Worm (Caenorhabditis elegans) whole organism, L2 larva: ENCODE measurements around the gene idpc-1.

Source experiments
- F13H6.1 ChIP-seq: sonication (generic microtip); optimal IDR thresholded peaks from 2 replicates; lab custom pipeline; 2016; ENCODE audit warnings: missing genetic modification characterization, missing compliant biosample characterization
- R02D3.7 ChIP-seq: fragments of 150-350 bp; optimal IDR thresholded peaks from 2 replicates; lab custom pipeline; 2014; ENCODE audit warnings: missing biosample characterization, missing genetic modification characterization
- Y55F3AM.14 ChIP-seq: fragments of 200-800 bp; sonication (Bioruptor generic); optimal IDR thresholded peaks from 2 replicates; lab custom pipeline; 2018; ENCODE audit warnings: mild to moderate bottlenecking, missing genetic modification characterization, missing compliant biosample characterization
- ZK546.5 ChIP-seq: sonication (generic microtip); optimal IDR thresholded peaks from 2 replicates; lab custom pipeline; 2017; ENCODE audit warnings: missing biosample characterization, missing genetic modification characterization
- alr-1 ChIP-seq: fragments of 150-350 bp; optimal IDR thresholded peaks from 2 replicates; lab custom pipeline; 2014; ENCODE audit warnings: missing biosample characterization, missing genetic modification characterization
- crh-2 ChIP-seq: sonication (generic microtip); optimal IDR thresholded peaks from 2 replicates; lab custom pipeline; 2017; ENCODE audit warnings: missing biosample characterization, missing genetic modification characterization
- dmd-4 ChIP-seq: sonication (generic microtip); optimal IDR thresholded peaks from 2 replicates; lab custom pipeline; 2017; ENCODE audit warnings: missing biosample characterization, missing genetic modification characterization
- elt-3 ChIP-seq: sonication (generic microtip); optimal IDR thresholded peaks from 2 replicates; lab custom pipeline; 2017; ENCODE audit warnings: missing biosample characterization, missing genetic modification characterization
- fos-1 ChIP-seq: fragments of 150-350 bp; optimal IDR thresholded peaks from 2 replicates; lab custom pipeline; 2014; ENCODE audit warnings: missing biosample characterization, missing genetic modification characterization
- gmeb-1 ChIP-seq: fragments of 150-350 bp; optimal IDR thresholded peaks from 2 replicates; lab custom pipeline; 2014; ENCODE audit warnings: missing biosample characterization, missing genetic modification characterization
- lin-11 ChIP-seq: fragments of 150-350 bp; sonication (generic microtip); optimal IDR thresholded peaks from 2 replicates; lab custom pipeline; 2014; ENCODE audit warnings: missing biosample characterization, missing genetic modification characterization, inconsistent platforms, mixed read lengths
- lin-39 ChIP-seq: fragments of 150-350 bp; optimal IDR thresholded peaks from 2 replicates; lab custom pipeline; 2014; ENCODE audit warnings: missing biosample characterization, missing genetic modification reagents, missing genetic modification characterization
- lsy-2 ChIP-seq, 2 experiments: fragments of 150-350 bp in 1 of 2; sonication (generic microtip) in 1 of 2; optimal IDR thresholded peaks; 2 replicates each; lab custom pipeline; 2014 to 2017; ENCODE audit warnings: missing biosample characterization in 2 of 2, missing genetic modification characterization in 2 of 2
- mbf-1 ChIP-seq: sonication (generic microtip); optimal IDR thresholded peaks from 2 replicates; lab custom pipeline; 2017; ENCODE audit warnings: missing biosample characterization, missing genetic modification characterization
- mdl-1 ChIP-seq, 2 experiments: fragments of 150-350 bp in 1 of 2; sonication (generic microtip) in 1 of 2; optimal IDR thresholded peaks; 2 replicates each; lab custom pipeline; 2017; ENCODE audit warnings: missing biosample characterization in 2 of 2, missing genetic modification characterization in 2 of 2
- nhr-10 ChIP-seq: sonication (generic microtip); optimal IDR thresholded peaks from 2 replicates; lab custom pipeline; 2017; ENCODE audit warnings: missing biosample characterization, missing genetic modification characterization
- nhr-11 ChIP-seq: fragments of 150-350 bp; optimal IDR thresholded peaks from 2 replicates; lab custom pipeline; 2014; ENCODE audit warnings: missing biosample characterization, missing genetic modification characterization
- nhr-129 ChIP-seq: fragments of 150-350 bp; optimal IDR thresholded peaks from 2 replicates; lab custom pipeline; 2014; ENCODE audit warnings: missing biosample characterization, missing genetic modification characterization
- nhr-21 ChIP-seq: fragments of 150-350 bp; optimal IDR thresholded peaks from 2 replicates; lab custom pipeline; 2014; ENCODE audit warnings: missing biosample characterization, missing genetic modification characterization
- nhr-25 ChIP-seq: fragments of 150-350 bp; sonication (generic microtip); optimal IDR thresholded peaks from 3 replicates; lab custom pipeline; 2014; ENCODE audit warnings: missing biosample characterization, missing genetic modification characterization
- nhr-77 ChIP-seq: fragments of 150-350 bp; optimal IDR thresholded peaks from 2 replicates; lab custom pipeline; 2014; ENCODE audit warnings: missing biosample characterization, missing genetic modification characterization
- sem-4 ChIP-seq: fragments of 150-350 bp; optimal IDR thresholded peaks from 2 replicates; lab custom pipeline; 2014; ENCODE audit warnings: missing biosample characterization, missing genetic modification reagents, missing genetic modification characterization
- skn-1 ChIP-seq: sonication (generic microtip); optimal IDR thresholded peaks from 2 replicates; lab custom pipeline; 2017; ENCODE audit warnings: missing biosample characterization, missing genetic modification characterization
- ztf-1 ChIP-seq: fragments of 200-800 bp; sonication (Bioruptor generic); conservative IDR thresholded peaks from 2 replicates; pipeline ENCODE4 v1.3.6; 2022; ENCODE audit warnings: missing genetic modification characterization, missing compliant biosample characterization
- ztf-11 ChIP-seq: sonication (generic microtip); optimal IDR thresholded peaks from 2 replicates; lab custom pipeline; 2017; ENCODE audit warnings: missing biosample characterization, missing genetic modification characterization
- ztf-4 ChIP-seq: fragments of 150-350 bp; optimal IDR thresholded peaks from 2 replicates; lab custom pipeline; 2014; ENCODE audit warnings: missing biosample characterization, missing genetic modification characterization

Gene idpc-1

DNA sequence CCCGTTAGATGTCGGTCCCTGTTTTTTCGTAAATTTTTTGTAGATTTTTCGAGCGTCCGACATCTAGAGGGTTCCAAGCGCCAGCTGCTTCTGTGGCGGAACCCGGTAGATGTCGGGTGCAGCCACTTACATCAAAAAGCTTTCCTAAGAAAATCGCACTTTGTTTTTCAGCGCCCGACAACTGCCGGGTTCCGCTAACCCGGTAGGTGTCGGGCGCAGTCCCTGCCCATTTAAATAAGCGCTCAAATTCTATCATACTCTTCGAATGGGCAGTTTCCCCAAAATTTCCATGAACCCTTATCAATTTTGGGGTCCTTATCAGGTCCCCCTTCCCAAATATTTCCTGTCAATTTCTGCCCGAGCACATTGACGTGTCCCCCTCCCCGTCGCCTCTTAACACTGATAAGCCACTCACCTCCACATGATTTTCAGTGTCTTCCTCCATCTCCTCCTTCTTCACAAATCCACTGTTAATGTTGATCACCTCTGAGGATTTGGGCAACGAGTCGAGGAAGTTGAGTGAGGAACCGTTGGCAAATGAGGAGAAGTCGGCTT, 38.5 kb downstream of the idpc-1 start:
- no peak for TF ChIP-seq ztf-1 (GFP tag; lab: Robert Waterston, UW)
- TF ChIP-seq nhr-129 (tag; lab: Kevin White, UChicago) = no peak
- no peak for TF ChIP-seq mdl-1 (tag; optimal IDR thresholded peaks at IDR 0.05; lab: Kevin White, UChicago)
- TF ChIP-seq lin-11 (tag; lab: Kevin White, UChicago) = no peak
- TF ChIP-seq nhr-21 (tag; lab: Kevin White, UChicago) = no peak
- no peak for TF ChIP-seq mbf-1
- TF ChIP-seq crh-2 = peak; percentile 31
- no peak for TF ChIP-seq dmd-4 (tag; lab: Kevin White, UChicago)
- TF ChIP-seq alr-1 = no peak
- TF ChIP-seq ztf-11 (tag; lab: Kevin White, UChicago) = no peak
- peak; percentile 17 for TF ChIP-seq gmeb-1

DNA sequence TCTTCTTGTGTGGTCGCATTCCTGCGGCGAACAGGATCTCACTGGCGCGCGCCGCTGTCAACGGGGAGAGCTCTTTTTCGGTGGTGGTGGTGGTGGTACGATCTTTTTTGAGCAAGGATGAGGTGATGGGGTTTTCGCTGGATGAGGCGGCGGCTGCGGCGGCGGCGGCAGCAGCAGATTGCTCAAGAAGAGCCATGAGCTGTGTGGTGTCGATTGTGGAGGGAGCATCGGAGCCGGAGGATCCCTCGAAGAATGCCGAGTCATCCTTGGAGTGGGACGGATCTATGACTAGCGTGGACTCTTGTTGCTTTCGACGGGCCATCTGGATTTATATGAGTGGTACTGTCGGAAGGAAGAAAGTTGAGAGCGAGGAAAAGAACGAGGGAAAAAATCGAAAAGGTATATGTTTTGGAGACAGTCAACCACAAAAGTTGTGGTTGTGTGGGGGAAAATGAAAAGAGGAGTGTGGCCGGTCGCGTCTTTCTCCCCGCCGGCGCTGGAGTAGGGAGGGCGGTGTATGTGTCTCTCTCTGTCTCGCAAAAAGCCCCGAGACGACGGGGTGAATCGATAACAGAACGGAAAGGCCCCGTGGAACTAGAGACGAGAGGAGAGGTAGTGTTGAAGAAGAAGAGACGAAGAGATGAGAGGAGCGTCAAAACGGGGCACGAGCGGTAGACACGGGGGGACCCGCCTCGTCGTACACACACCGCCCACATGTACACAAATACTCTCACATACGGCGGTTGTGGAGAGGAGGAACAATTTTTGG, 39.6 kb downstream of the idpc-1 start:
- peak; percentile 7 for TF ChIP-seq nhr-129 (tag; lab: Kevin White, UChicago)
- TF ChIP-seq lin-39 (tag; lab: Kevin White, UChicago) = no peak

DNA sequence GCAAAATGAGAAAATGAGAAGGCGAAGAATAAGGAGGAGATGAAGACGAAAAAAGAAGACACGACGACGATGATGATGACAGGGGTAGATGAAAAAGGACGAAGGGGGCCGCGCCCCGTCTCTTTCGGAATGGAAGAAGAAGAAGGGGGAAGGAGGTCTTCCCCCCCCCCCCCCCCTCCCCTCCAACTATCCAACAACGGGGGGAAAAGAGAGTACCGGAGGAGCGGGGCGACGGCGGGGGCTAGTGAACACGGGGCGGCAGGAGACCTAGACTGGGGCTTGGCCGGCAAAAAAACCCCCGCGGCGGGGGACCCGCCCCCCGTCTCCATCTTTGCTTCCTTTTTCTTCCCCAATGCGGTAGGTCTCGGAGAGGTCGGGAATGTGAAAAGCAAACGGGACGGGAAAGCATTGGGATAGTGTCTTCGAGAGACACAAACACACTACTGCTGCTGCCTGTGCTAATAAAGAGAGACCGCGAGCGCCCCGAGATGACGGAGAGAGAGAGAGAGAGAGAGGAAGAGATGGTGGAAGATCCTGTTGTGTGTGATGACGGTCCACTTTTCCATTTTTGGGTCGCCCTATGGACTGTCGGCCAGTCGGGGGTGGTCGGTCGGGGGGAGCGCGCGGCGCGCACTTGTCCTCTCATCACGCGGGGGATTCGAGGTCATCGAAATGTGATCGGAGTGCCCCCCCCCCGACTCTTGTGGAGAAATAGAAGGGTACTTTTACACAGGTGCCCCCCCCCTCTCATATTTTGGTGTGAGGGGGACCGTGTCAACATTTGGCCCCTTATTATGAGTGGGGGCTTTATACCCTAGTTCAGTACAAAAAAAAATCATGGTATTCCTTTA, 40.9 kb downstream of the idpc-1 start:
- TF ChIP-seq nhr-129 (tag; lab: Kevin White, UChicago) (peak; percentile 19), skn-1 (tag; lab: Kevin White, UChicago) (no peak), F13H6.1 (tag; lab: Kevin White, UChicago) (peak; percentile 9)
- TF ChIP-seq, all 48 proteins: peak for 2

DNA sequence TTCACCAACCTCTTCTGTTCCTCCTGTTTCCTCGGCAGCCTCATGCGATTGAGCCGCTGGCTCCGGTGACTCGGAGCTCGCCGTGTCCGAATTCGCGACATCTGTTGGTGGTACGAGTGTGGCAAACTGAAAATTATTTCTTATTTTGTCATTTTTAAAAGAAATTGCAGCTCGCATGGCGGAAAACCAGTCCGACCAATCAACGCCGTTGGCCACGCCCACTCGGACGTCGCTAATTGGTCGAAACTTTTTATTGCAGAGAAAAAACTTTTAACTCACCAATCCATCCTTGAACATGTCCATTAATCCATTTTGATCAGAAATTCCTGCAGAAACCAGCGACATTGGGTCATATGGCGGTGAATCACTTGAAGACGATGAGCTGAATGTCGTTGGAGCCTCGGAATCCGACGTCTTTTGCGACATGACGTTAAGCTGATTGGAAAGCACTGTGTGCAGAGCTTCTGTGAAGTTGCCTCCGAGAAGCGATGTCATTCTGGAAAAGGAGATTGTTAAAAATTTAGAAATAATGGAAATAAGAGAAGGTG, 43.4 kb downstream of the idpc-1 start, which contains the start of gene bed-2:
TSS of gene bed-2 (minus strand) at position 498 of the 548 bp plus-strand sequence.
- TF ChIP-seq crh-2 = no peak
- TF ChIP-seq Y55F3AM.14 (GFP tag; lab: Kevin White, UChicago) = no peak
- TF ChIP-seq sem-4 (tag; lab: Kevin White, UChicago) = no peak
- no peak for TF ChIP-seq R02D3.7 (tag; lab: Kevin White, UChicago)
- TF ChIP-seq nhr-10 (tag; lab: Kevin White, UChicago) = no peak
- no peak for TF ChIP-seq ztf-4 (tag; lab: Kevin White, UChicago)
- TF ChIP-seq gmeb-1 = no peak
- no peak for TF ChIP-seq mbf-1
- TF ChIP-seq nhr-25 (tag; lab: Kevin White, UChicago) = no peak
- TF ChIP-seq elt-3 = no peak
- TF ChIP-seq nhr-77 (tag; lab: Kevin White, UChicago) = no peak

DNA sequence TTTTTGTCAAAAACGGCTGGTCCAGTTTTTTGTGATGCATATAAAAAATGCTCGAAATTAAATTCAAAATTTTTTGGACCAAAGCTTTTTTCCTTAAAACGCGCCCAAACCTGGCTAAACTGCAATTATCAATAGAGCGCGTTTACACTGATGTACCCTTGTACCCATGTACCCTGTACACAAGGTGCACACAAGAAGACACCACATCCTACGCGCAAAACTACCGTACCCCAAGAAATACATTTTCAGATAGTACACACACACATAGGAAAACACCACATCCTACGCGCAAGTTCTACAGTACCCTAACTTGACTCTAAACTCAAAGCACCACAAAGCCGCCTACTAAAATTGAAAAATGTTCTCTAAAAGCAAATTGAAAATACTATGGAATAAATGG, 44.3 kb downstream of the idpc-1 start:
- peak in 1 of 2 experiments; percentile 20 for TF ChIP-seq lsy-2 (tag; optimal IDR thresholded peaks at IDR 0.05; lab: Kevin White, UChicago)
- TF ChIP-seq ZK546.5 (tag; lab: Kevin White, UChicago) = no peak

DNA sequence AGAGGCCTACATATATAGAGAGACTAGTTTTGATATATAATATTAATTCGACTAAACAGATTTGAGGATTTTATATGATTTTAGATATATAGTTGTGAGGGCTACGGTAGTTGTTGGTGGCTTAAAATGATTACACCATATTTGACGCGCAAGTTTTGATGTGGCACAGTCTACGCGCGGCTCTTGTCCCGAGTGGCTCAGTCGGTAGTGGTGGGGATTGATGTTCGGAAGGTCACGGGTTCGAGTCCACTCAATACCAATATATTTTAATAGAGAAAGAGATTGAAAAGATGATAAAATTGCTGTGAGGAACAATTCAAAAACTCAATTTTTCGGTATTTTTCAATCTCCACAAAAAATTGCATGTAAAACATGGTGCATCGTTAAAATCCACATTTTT, 45.9 kb downstream of the idpc-1 start:
- no peak for TF ChIP-seq R02D3.7 (tag; lab: Kevin White, UChicago)
- no peak for TF ChIP-seq fos-1 (tag; lab: Kevin White, UChicago)
- TF ChIP-seq lin-11 (tag; lab: Kevin White, UChicago) = no peak
- no peak for TF ChIP-seq nhr-11 (tag; lab: Kevin White, UChicago)
